1 fruit fly cellular context compared by ENCODE assay signal in genomic region chr2L:5096761-5097160, dm6.
A peak's percentile ranks its signal among the peaks of the same experiment; 100 is the strongest.
TF ChIP-seq lines count a peak whose summit lies in the region.

No protein-coding gene starts in this region.

TF ChIP-seq in whole organism, embryonic, 481 proteins besides CTCF, POLR2A, EP300 and RAD21 (continued from another document):
- TF ChIP-seq CG2129 (GFP tag; IDR thresholded peaks at IDR 0.05; lab: Robert Waterston, UW; ENCODE audit: partially characterized antibody) (no peak), grau (tag; optimal IDR thresholded peaks at IDR 0.05; lab: Kevin White, UChicago) (no peak), trh (GFP tag; optimal IDR thresholded peaks at IDR 0.05; lab: Kevin White, UChicago) (no peak), Xbp1 (GFP tag; optimal IDR thresholded peaks at IDR 0.05; lab: Kevin White, UChicago) (no peak), CG2712 (tag; optimal IDR thresholded peaks at IDR 0.05; lab: Kevin White, UChicago) (no peak), psq (GFP tag; optimal IDR thresholded peaks at IDR 0.05; lab: Kevin White, UChicago) (no peak), NFAT (GFP tag; IDR thresholded peaks at IDR 0.05; lab: Robert Waterston, UW) (no peak), Hey (tag; optimal IDR thresholded peaks at IDR 0.05; lab: Kevin White, UChicago) (no peak), CG18599 (GFP tag; optimal IDR thresholded peaks at IDR 0.05; lab: Kevin White, UChicago) (peak; percentile 81), D19A (tag; optimal IDR thresholded peaks at IDR 0.05; lab: Kevin White, UChicago) (no peak), Usf (GFP tag; optimal IDR thresholded peaks at IDR 0.05; lab: Kevin White, UChicago) (no peak), CG18619 (GFP tag; optimal IDR thresholded peaks at IDR 0.05; lab: Kevin White, UChicago) (no peak), hth (optimal IDR thresholded peaks at IDR 0.05; lab: Kevin White, UChicago) (no peak), CG1233 (GFP tag; optimal IDR thresholded peaks at IDR 0.05; lab: Kevin White, UChicago) (peak; percentile 52), Dbx (GFP tag; IDR thresholded peaks at IDR 0.05; lab: Robert Waterston, UW) (peak; percentile 27; the same call in 1 of the 3 replicates), H15 (GFP tag; IDR thresholded peaks at IDR 0.05; lab: Robert Waterston, UW) (no peak), CG1529 (GFP tag; optimal IDR thresholded peaks at IDR 0.05; lab: Kevin White, UChicago) (no peak), CG13287 (GFP tag; IDR thresholded peaks at IDR 0.05; lab: Robert Waterston, UW; ENCODE audit: partially characterized antibody) (no peak), CG14860 (GFP tag; IDR thresholded peaks at IDR 0.05; lab: Robert Waterston, UW; ENCODE audit: partially characterized antibody) (no peak), CG11504 (tag; optimal IDR thresholded peaks at IDR 0.05; lab: Kevin White, UChicago) (peak; percentile 12), CG3726 (GFP tag; IDR thresholded peaks at IDR 0.05; lab: Robert Waterston, UW) (no peak), CG12744 (GFP tag; optimal IDR thresholded peaks at IDR 0.05; lab: Kevin White, UChicago) (no peak), kah (GFP tag; optimal IDR thresholded peaks at IDR 0.05; lab: Kevin White, UChicago) (peak; percentile 41), unc-4 (GFP tag; IDR thresholded peaks at IDR 0.05; lab: Robert Waterston, UW; ENCODE audit: partially characterized antibody) (no peak), en (GFP tag; optimal IDR thresholded peaks at IDR 0.05; lab: Kevin White, UChicago) (no peak), NK7.1 (GFP tag; optimal IDR thresholded peaks at IDR 0.05; lab: Kevin White, UChicago) (no peak), bigmax (GFP tag; optimal IDR thresholded peaks at IDR 0.05; lab: Kevin White, UChicago) (no peak), run (tag; optimal IDR thresholded peaks at IDR 0.05; lab: Kevin White, UChicago) (no peak), Sry-β (GFP tag; optimal IDR thresholded peaks at IDR 0.05; lab: Kevin White, UChicago) (no peak), tna (GFP tag; IDR thresholded peaks at IDR 0.05; lab: Robert Waterston, UW; ENCODE audit: partially characterized antibody) (no peak), CG4707 (GFP tag; optimal IDR thresholded peaks at IDR 0.05; lab: Kevin White, UChicago) (no peak), Sox102F (GFP tag; optimal IDR thresholded peaks at IDR 0.05; lab: Kevin White, UChicago) (no peak), tll (GFP tag; optimal IDR thresholded peaks at IDR 0.05; lab: Kevin White, UChicago) (no peak), CG6791 (GFP tag; IDR thresholded peaks at IDR 0.05; lab: Robert Waterston, UW; ENCODE audit: partially characterized antibody) (no peak), CG12769 (tag; optimal IDR thresholded peaks at IDR 0.05; lab: Kevin White, UChicago) (no peak), scrt (GFP tag; optimal IDR thresholded peaks at IDR 0.05; lab: Kevin White, UChicago) (peak; percentile 55), luna (GFP tag; optimal IDR thresholded peaks at IDR 0.05; lab: Kevin White, UChicago) (no peak), CG2199 (GFP tag; IDR thresholded peaks at IDR 0.05; lab: Robert Waterston, UW) (no peak), bbx (GFP tag; IDR thresholded peaks at IDR 0.05; lab: Robert Waterston, UW; ENCODE audit: partially characterized antibody) (0 out of 2 replicates have a peak, but pooled peaks have one; percentile 13), Mad (GFP tag; optimal IDR thresholded peaks at IDR 0.05; lab: Kevin White, UChicago) (no peak)
